Fruit fly (Drosophila melanogaster): ENCODE measurements around the gene Fntb.

The Fntb gene

DNA sequence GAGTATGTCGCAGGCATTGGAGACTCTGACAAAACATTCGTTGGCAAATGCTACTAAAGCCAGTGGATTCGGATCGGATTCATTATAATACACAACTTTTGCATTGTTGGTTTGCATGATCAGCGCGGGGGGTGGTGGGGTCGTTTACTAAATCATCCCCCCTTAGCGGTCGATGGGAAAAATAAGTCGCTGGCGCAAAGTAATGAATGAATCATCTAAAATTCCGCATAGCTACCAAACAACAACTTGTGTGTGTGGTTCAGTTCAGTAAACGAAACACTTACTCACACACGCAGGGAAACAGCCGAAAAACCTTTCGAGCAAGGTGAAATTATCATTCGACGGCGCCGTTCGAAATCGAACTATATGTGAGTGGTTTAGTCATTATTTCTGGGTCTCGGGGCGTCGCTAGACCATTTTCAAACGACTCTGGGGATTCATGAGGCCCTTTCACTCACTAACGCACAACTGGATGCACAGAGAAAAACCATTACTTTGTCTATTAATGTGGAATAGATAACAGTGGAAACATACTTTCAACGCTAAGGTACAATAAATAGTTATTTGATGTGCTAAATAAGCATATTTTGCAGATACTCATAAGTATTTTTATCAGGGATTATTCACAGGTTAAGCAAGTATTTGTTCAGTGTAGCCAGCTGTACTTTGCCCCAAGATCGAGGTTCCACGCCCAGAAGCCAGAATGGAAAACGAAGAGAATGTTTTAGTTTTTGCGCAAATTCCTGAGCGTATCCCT is 15.8 kb downstream of the Fntb start (continued):
- TF ChIP-seq CG9215 (GFP tag; IDR thresholded peaks at IDR 0.05) (no peak; the same call in 1 of the 2 replicates), Bdp1 (GFP tag; optimal IDR thresholded peaks at IDR 0.05) (peak; percentile 63), Hr3 (GFP tag; optimal IDR thresholded peaks at IDR 0.05) (peak; percentile 34), pnt (GFP tag; optimal IDR thresholded peaks at IDR 0.05) (peak; percentile 82), CG32767 (GFP tag; IDR thresholded peaks at IDR 0.05) (peak; percentile 68), Dfd (GFP tag; optimal IDR thresholded peaks at IDR 0.05) (no peak), vfl (GFP tag; optimal IDR thresholded peaks at IDR 0.05) (no peak), Deaf1 (tag; optimal IDR thresholded peaks at IDR 0.05) (no peak), jumu (GFP tag; optimal IDR thresholded peaks at IDR 0.05) (peak; percentile 36), Bteb2 (GFP tag; optimal IDR thresholded peaks at IDR 0.05) (peak; percentile 51), CG12659 (GFP tag; optimal IDR thresholded peaks at IDR 0.05) (peak; percentile 51), CG4617 (GFP tag; optimal IDR thresholded peaks at IDR 0.05; ENCODE audit: borderline replicate concordance) (no peak), CG2889 (GFP tag; IDR thresholded peaks at IDR 0.05) (peak; percentile 67; the same call in 2 of the 3 replicates), zen2 (GFP tag; IDR thresholded peaks at IDR 0.05; ENCODE audit: partially characterized antibody) (no peak), trem (tag; optimal IDR thresholded peaks at IDR 0.05) (peak; percentile 75), CG9797 (GFP tag; optimal IDR thresholded peaks at IDR 0.05) (no peak), gsb (GFP tag; IDR thresholded peaks at IDR 0.05) (peak; percentile 56), fd3F (GFP tag; optimal IDR thresholded peaks at IDR 0.05) (peak; percentile 50), psq (GFP tag; optimal IDR thresholded peaks at IDR 0.05) (no peak), HLH54F (GFP tag; optimal IDR thresholded peaks at IDR 0.05) (peak; percentile 23), ham (GFP tag; IDR thresholded peaks at IDR 0.05) (peak; percentile 65), CG2199 (GFP tag; IDR thresholded peaks at IDR 0.05) (peak; percentile 94), lab (GFP tag; optimal IDR thresholded peaks at IDR 0.05) (peak; percentile 56), NC2β (GFP tag; optimal IDR thresholded peaks at IDR 0.05) (peak; percentile 51), ase (GFP tag; IDR thresholded peaks at IDR 0.05) (peak; percentile 82), NFAT (GFP tag; IDR thresholded peaks at IDR 0.05) (peak; percentile 41; the same call in 1 of the 2 replicates), otp (GFP tag; IDR thresholded peaks at IDR 0.05) (peak; percentile 93), D (optimal IDR thresholded peaks at IDR 0.05) (no peak), D (GFP tag; optimal IDR thresholded peaks at IDR 0.05) (no peak), Oli (tag; optimal IDR thresholded peaks at IDR 0.05) (peak; percentile 61), Ada2b (GFP tag; IDR thresholded peaks at IDR 0.05) (peak; percentile 81), twi (tag; optimal IDR thresholded peaks at IDR 0.05) (no peak), da (GFP tag; optimal IDR thresholded peaks at IDR 0.05) (peak; percentile 50), CG32532 (GFP tag; IDR thresholded peaks at IDR 0.05) (peak; percentile 79), CG9932 (GFP tag; IDR thresholded peaks at IDR 0.05) (peak; percentile 29; the same call in 1 of the 2 replicates), Rfx (GFP tag; IDR thresholded peaks at IDR 0.05) (peak; percentile 77), Nf-YB (GFP tag; optimal IDR thresholded peaks at IDR 0.05) (peak; percentile 27), CG17359 (tag; optimal IDR thresholded peaks at IDR 0.05) (peak; percentile 85), CG7745 (tag; optimal IDR thresholded peaks at IDR 0.05) (no peak), CG10267 (tag; optimal IDR thresholded peaks at IDR 0.05) (peak; percentile 49), CG15011 (GFP tag; optimal IDR thresholded peaks at IDR 0.05) (no peak), fd96Cb (tag; optimal IDR thresholded peaks at IDR 0.05) (peak; percentile 77), schlank (tag; optimal IDR thresholded peaks at IDR 0.05) (peak; percentile 59), her (GFP tag; optimal IDR thresholded peaks at IDR 0.05) (peak; percentile 57), CG4360 (GFP tag; IDR thresholded peaks at IDR 0.05) (peak; percentile 43; the same call in 1 of the 2 replicates), CTCF (GFP tag; optimal IDR thresholded peaks at IDR 0.05) (peak; percentile 13), ash1 (GFP tag; optimal IDR thresholded peaks at IDR 0.05) (no peak), rib (GFP tag; IDR thresholded peaks at IDR 0.05) (peak; percentile 27; the same call in 1 of the 2 replicates), cas (GFP tag; IDR thresholded peaks at IDR 0.05) (peak; percentile 73), br (optimal IDR thresholded peaks at IDR 0.05) (no peak), Scr (GFP tag; IDR thresholded peaks at IDR 0.05; ENCODE audit: partially characterized antibody) (no peak)

All from whole organism, embryonic.